Worm (Caenorhabditis elegans): Measurements from ENCODE around the gene Y7A9A.1.
A peak's percentile ranks its signal among the peaks of the same experiment; 100 is the strongest.

The Y7A9A.1 gene

ce11 chrIV:16202074-16202473 is 5.3 kb downstream of the Y7A9A.1 start, which contains the start of gene H25K10.1:
Gene H25K10.1 (plus strand): TSS chrIV:16202374.
- TF ChIP-seq cey-2 (tag; optimal IDR thresholded peaks at IDR 0.05; ENCODE audit: borderline replicate concordance, insufficient read depth): no peak
- no peak for TF ChIP-seq hlh-11 (tag; optimal IDR thresholded peaks at IDR 0.05)
- TF ChIP-seq unc-62 (GFP tag; optimal IDR thresholded peaks at IDR 0.05 in 1 of 2): peak in 1 of 2 experiments; percentile 27
- TF ChIP-seq unc-62 (tag; optimal IDR thresholded peaks at IDR 0.05): no peak

ce11 chrIV:16203373-16203772 is 6.6 kb downstream of the Y7A9A.1 start:
- TF ChIP-seq nhr-28 (tag; optimal IDR thresholded peaks at IDR 0.05) (peak; percentile 63), dmd-6 (GFP tag; IDR thresholded peaks at IDR 0.05) (peak; percentile 92), dve-1 (tag; optimal IDR thresholded peaks at IDR 0.05; ENCODE audit: insufficient read depth) (peak; percentile 63), dpl-1 (GFP tag; optimal IDR thresholded peaks at IDR 0.05) (no peak), nhr-77 (tag; optimal IDR thresholded peaks at IDR 0.05) (peak; percentile 1), hlh-30 (tag; optimal IDR thresholded peaks at IDR 0.05; ENCODE audit: insufficient read depth) (peak; percentile 44), ceh-82 (tag; optimal IDR thresholded peaks at IDR 0.05) (no peak), pqm-1 (tag; optimal IDR thresholded peaks at IDR 0.05) (peak; percentile 83), lin-38 (GFP tag; IDR thresholded peaks at IDR 0.05) (no peak), mdl-1 (tag; optimal IDR thresholded peaks at IDR 0.05) (peak in 1 of 2 experiments; percentile 27), php-3 (GFP tag; IDR thresholded peaks at IDR 0.05) (no peak), daf-16 (GFP tag; optimal IDR thresholded peaks at IDR 0.05) (no peak), daf-16 (tag; optimal IDR thresholded peaks at IDR 0.05) (peak; percentile 69)

- peak; percentile 86 for TF ChIP-seq snpc-1.2 (GFP tag; IDR thresholded peaks at IDR 0.05)
Observed at ce11 chrIV:16209440-16209839, 12.6 kb downstream of the Y7A9A.1 start.

DNA sequence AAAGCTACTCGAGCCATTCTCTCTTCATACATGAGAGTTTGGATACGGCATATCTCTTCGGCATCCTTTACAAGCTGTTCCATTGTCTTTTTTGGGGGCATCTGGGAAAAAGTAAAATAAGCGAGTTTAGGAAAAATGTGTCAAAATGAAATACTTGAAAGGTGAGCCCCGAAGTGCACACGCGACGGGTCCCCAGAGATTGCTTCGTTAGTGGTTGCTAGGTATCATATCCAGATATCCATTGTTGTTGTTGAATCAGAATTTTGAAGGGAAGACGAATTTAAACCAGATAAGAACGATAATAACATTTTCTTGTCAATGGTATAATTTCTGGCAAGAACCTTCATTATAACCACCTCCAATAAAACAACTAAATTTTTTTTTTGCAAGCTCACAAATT is 14.1 kb downstream of the Y7A9A.1 start, which contains the start of gene H25K10.2:
Gene H25K10.2, minus strand, starts transcription at position 101 of the 400 bp plus-strand sequence.
- no peak for TF ChIP-seq tra-1 (GFP tag; IDR thresholded peaks at IDR 0.05)
- no peak for TF ChIP-seq zfp-2 (tag; optimal IDR thresholded peaks at IDR 0.05)

DNA sequence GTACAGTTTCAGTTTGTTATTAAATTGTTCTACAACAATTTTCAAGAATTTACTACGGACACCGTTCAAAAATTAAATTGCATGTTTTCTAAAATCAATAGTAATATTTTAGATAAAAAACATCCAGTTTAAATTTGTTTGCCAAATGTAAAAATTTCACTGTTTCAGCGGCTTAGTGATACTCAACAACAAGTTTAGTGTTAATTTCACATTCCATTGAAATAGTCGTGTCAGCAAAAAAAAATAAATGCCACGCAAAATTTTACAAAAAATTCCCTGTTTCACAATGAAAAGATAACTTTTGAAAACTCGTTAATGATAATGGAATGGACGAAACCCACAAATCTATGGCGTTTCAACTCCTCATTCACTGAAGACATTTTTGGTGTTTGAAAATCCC is 19.3 kb downstream of the Y7A9A.1 start:
- TF ChIP-seq unc-62 (GFP tag; optimal IDR thresholded peaks at IDR 0.05 in 1 of 2) (peak in 1 of 2 experiments; percentile 18), unc-62 (tag; optimal IDR thresholded peaks at IDR 0.05) (no peak), snpc-1.2 (GFP tag; IDR thresholded peaks at IDR 0.05) (peak; percentile 57; the same call in 1 of the 2 replicates), T26A8.4 (GFP tag; IDR thresholded peaks at IDR 0.05) (no peak), spr-3 (GFP tag; optimal IDR thresholded peaks at IDR 0.05) (no peak), egl-27 (tag; optimal IDR thresholded peaks at IDR 0.05) (no peak)

DNA sequence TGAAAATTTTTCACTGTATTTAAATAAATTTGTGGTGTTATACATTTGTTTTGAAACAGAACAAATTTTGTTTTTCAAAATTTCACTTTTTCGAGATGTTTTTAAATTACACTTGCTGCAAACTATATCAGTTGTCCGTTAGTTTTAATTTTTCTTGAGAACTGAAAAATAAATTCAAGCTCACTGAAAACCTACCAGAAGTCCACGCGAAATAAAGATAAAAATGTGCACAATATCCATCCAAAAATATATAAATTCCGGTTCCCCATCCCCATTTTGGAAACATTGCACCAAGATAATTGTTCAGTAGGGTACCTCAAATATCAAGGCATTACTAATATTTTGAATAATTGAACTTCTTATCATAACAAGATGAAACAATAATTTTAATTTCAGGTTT is 23.9 kb downstream of the Y7A9A.1 start:
- TF ChIP-seq fos-1 (tag; optimal IDR thresholded peaks at IDR 0.05) (no peak), snpc-1.2 (GFP tag; IDR thresholded peaks at IDR 0.05) (peak; percentile 78), nhr-28 (tag; optimal IDR thresholded peaks at IDR 0.05) (no peak), nhr-77 (tag; optimal IDR thresholded peaks at IDR 0.05) (no peak), lin-1 (GFP tag; IDR thresholded peaks at IDR 0.05) (no peak), zip-11 (GFP tag; IDR thresholded peaks at IDR 0.05) (no peak), F26F4.8 (GFP tag; conservative IDR thresholded peaks at IDR 0.05) (no peak)

DNA sequence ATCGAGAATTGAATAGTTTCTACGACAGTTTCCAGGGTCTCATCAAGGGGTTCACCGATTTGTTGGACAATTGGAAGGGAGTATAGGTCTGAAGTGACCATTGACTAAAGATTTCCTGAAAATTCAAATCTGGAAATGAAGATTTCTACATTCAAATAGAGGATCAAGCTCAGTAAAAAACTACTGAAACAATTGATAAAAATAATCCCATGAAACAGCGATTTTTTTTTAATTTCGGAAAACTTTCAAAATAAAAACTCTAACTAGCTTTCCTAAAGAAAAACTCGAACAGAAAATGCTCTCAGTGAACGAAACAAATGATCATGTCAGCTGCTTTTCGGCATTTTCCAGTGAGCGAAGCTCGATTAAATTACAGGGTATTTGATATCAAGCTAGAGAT is 24.7 kb downstream of the Y7A9A.1 start, which contains the start of gene srv-11:
Gene srv-11, minus strand, starts transcription at position 101 of the 400 bp plus-strand sequence.
- TF ChIP-seq nhr-25 (tag; optimal IDR thresholded peaks at IDR 0.05; ENCODE audit: borderline replicate concordance, insufficient read depth): no peak
- no peak for TF ChIP-seq dmd-8 (GFP tag; IDR thresholded peaks at IDR 0.05)
- no peak for TF ChIP-seq rbr-2 (tag; optimal IDR thresholded peaks at IDR 0.05)
- TF ChIP-seq cey-2 (tag; optimal IDR thresholded peaks at IDR 0.05; ENCODE audit: borderline replicate concordance, insufficient read depth): no peak
- no peak for TF ChIP-seq R02D3.7 (tag; optimal IDR thresholded peaks at IDR 0.05)
- TF ChIP-seq madf-9 (GFP tag; conservative IDR thresholded peaks at IDR 0.05): no peak
- TF ChIP-seq lir-3 (tag; optimal IDR thresholded peaks at IDR 0.05): no peak
- TF ChIP-seq nhr-77 (tag; optimal IDR thresholded peaks at IDR 0.05): no peak

Measured in whole organism, L4 larva.